Worm (Caenorhabditis elegans): ENCODE data around the gene F38A6.4.

DNA sequence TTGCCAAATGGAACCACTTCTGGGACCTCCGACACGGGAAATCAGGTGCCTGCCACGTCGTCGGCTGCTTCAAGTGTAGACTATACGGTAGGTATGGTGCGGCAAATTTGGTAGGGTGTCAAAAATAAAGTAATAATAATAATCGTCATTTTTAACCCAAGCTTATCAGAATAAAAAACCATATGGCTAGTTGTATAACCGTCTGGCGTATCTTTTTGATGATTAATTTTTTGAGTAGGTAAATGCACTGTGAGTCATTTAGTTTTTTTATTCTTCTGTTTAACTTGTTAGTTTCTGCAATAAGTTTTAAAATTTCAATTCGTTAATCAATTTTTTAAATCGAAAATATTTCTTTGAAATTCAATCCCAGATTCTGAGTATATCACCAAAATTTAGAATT lies 19.7 kb downstream of the F38A6.4 start:
- no peak for TF ChIP-seq syd-9 (tag; optimal IDR thresholded peaks at IDR 0.05)
- TF ChIP-seq pha-4 (tag; optimal IDR thresholded peaks at IDR 0.05), result no peak
- TF ChIP-seq ceh-19 (GFP tag; optimal IDR thresholded peaks at IDR 0.05), result no peak
